Worm (Caenorhabditis elegans) whole organism, L2 larva: ENCODE results near the gene vps-39.

Experiments
- C34F6.9 ChIP-seq: fragments of 150-350 bp; optimal IDR thresholded peaks from 2 replicates; lab custom pipeline; 2014; ENCODE audit warnings: missing biosample characterization, missing genetic modification characterization
- F13H6.1 ChIP-seq: sonication (generic microtip); optimal IDR thresholded peaks from 2 replicates; lab custom pipeline; 2016; ENCODE audit warnings: missing genetic modification characterization, missing compliant biosample characterization
- Y55F3AM.14 ChIP-seq: fragments of 200-800 bp; sonication (Bioruptor generic); optimal IDR thresholded peaks from 2 replicates; lab custom pipeline; 2018; ENCODE audit warnings: mild to moderate bottlenecking, missing genetic modification characterization, missing compliant biosample characterization
- alr-1 ChIP-seq: fragments of 150-350 bp; optimal IDR thresholded peaks from 2 replicates; lab custom pipeline; 2014; ENCODE audit warnings: missing biosample characterization, missing genetic modification characterization
- ama-1 ChIP-seq: fragments of 150-350 bp; optimal IDR thresholded peaks from 2 replicates; lab custom pipeline; 2018; ENCODE audit warnings: inconsistent platforms
- blmp-1 ChIP-seq: sonication (generic microtip); optimal IDR thresholded peaks from 2 replicates; lab custom pipeline; 2017; ENCODE audit warnings: missing genetic modification characterization, mild to moderate bottlenecking, missing compliant biosample characterization, antibody characterized with exemption, moderate library complexity; ENCODE audit not compliant: insufficient read depth
- ceh-16 ChIP-seq: fragments of 150-350 bp; optimal IDR thresholded peaks from 2 replicates; lab custom pipeline; 2014; ENCODE audit warnings: missing biosample characterization, missing genetic modification characterization
- ceh-82 ChIP-seq: fragments of 150-350 bp; optimal IDR thresholded peaks from 2 replicates; lab custom pipeline; 2014; ENCODE audit warnings: missing biosample characterization, missing genetic modification characterization
- crh-2 ChIP-seq: sonication (generic microtip); optimal IDR thresholded peaks from 2 replicates; lab custom pipeline; 2017; ENCODE audit warnings: missing biosample characterization, missing genetic modification characterization
- dmd-4 ChIP-seq: sonication (generic microtip); optimal IDR thresholded peaks from 2 replicates; lab custom pipeline; 2017; ENCODE audit warnings: missing biosample characterization, missing genetic modification characterization
- elt-1 ChIP-seq: fragments of 150-350 bp; optimal IDR thresholded peaks from 2 replicates; lab custom pipeline; 2014; ENCODE audit warnings: missing biosample characterization, missing genetic modification characterization
- elt-3 ChIP-seq: sonication (generic microtip); optimal IDR thresholded peaks from 2 replicates; lab custom pipeline; 2017; ENCODE audit warnings: missing biosample characterization, missing genetic modification characterization
- fos-1 ChIP-seq: fragments of 150-350 bp; optimal IDR thresholded peaks from 2 replicates; lab custom pipeline; 2014; ENCODE audit warnings: missing biosample characterization, missing genetic modification characterization
- gmeb-1 ChIP-seq: fragments of 150-350 bp; optimal IDR thresholded peaks from 2 replicates; lab custom pipeline; 2014; ENCODE audit warnings: missing biosample characterization, missing genetic modification characterization
- lin-11 ChIP-seq: fragments of 150-350 bp; sonication (generic microtip); optimal IDR thresholded peaks from 2 replicates; lab custom pipeline; 2014; ENCODE audit warnings: missing biosample characterization, missing genetic modification characterization, inconsistent platforms, mixed read lengths
- lin-13 ChIP-seq: fragments of 150-350 bp; optimal IDR thresholded peaks from 2 replicates; lab custom pipeline; 2014; ENCODE audit warnings: missing biosample characterization, missing genetic modification reagents, missing genetic modification characterization
- lin-39 ChIP-seq: fragments of 150-350 bp; optimal IDR thresholded peaks from 2 replicates; lab custom pipeline; 2014; ENCODE audit warnings: missing biosample characterization, missing genetic modification reagents, missing genetic modification characterization
- lsy-2 ChIP-seq, 2 experiments: fragments of 150-350 bp in 1 of 2; sonication (generic microtip) in 1 of 2; optimal IDR thresholded peaks; 2 replicates each; lab custom pipeline; 2014 to 2017; ENCODE audit warnings: missing biosample characterization in 2 of 2, missing genetic modification characterization in 2 of 2
- mab-5 ChIP-seq: fragments of 150-350 bp; optimal IDR thresholded peaks from 2 replicates; lab custom pipeline; 2014; ENCODE audit warnings: missing biosample characterization, missing genetic modification characterization
- mbf-1 ChIP-seq: sonication (generic microtip); optimal IDR thresholded peaks from 2 replicates; lab custom pipeline; 2017; ENCODE audit warnings: missing biosample characterization, missing genetic modification characterization
- mdl-1 ChIP-seq, 2 experiments: fragments of 150-350 bp in 1 of 2; sonication (generic microtip) in 1 of 2; optimal IDR thresholded peaks; 2 replicates each; lab custom pipeline; 2017; ENCODE audit warnings: missing biosample characterization in 2 of 2, missing genetic modification characterization in 2 of 2
- nhr-10 ChIP-seq: sonication (generic microtip); optimal IDR thresholded peaks from 2 replicates; lab custom pipeline; 2017; ENCODE audit warnings: missing biosample characterization, missing genetic modification characterization
- nhr-11 ChIP-seq: fragments of 150-350 bp; optimal IDR thresholded peaks from 2 replicates; lab custom pipeline; 2014; ENCODE audit warnings: missing biosample characterization, missing genetic modification characterization
- nhr-12 ChIP-seq: fragments of 150-350 bp; optimal IDR thresholded peaks from 2 replicates; lab custom pipeline; 2014; ENCODE audit warnings: missing biosample characterization, missing genetic modification characterization
- nhr-129 ChIP-seq: fragments of 150-350 bp; optimal IDR thresholded peaks from 2 replicates; lab custom pipeline; 2014; ENCODE audit warnings: missing biosample characterization, missing genetic modification characterization
- nhr-21 ChIP-seq: fragments of 150-350 bp; optimal IDR thresholded peaks from 2 replicates; lab custom pipeline; 2014; ENCODE audit warnings: missing biosample characterization, missing genetic modification characterization
- nhr-237 ChIP-seq: fragments of 150-350 bp; optimal IDR thresholded peaks from 2 replicates; lab custom pipeline; 2014; ENCODE audit warnings: missing biosample characterization, missing genetic modification characterization
- nhr-6 ChIP-seq: fragments of 150-350 bp; optimal IDR thresholded peaks from 2 replicates; lab custom pipeline; 2014; ENCODE audit warnings: missing biosample characterization, missing genetic modification characterization
- nhr-77 ChIP-seq: fragments of 150-350 bp; optimal IDR thresholded peaks from 2 replicates; lab custom pipeline; 2014; ENCODE audit warnings: missing biosample characterization, missing genetic modification characterization
- sem-4 ChIP-seq: fragments of 150-350 bp; optimal IDR thresholded peaks from 2 replicates; lab custom pipeline; 2014; ENCODE audit warnings: missing biosample characterization, missing genetic modification reagents, missing genetic modification characterization
- skn-1 ChIP-seq: sonication (generic microtip); optimal IDR thresholded peaks from 2 replicates; lab custom pipeline; 2017; ENCODE audit warnings: missing biosample characterization, missing genetic modification characterization
- sma-3 ChIP-seq: sonication (generic microtip); optimal IDR thresholded peaks from 2 replicates; lab custom pipeline; 2016; ENCODE audit warnings: missing genetic modification reagents, missing genetic modification characterization, missing compliant biosample characterization
- sma-9 ChIP-seq, 2 experiments: fragments of 150-350 bp in 1 of 2; sonication (generic microtip) in 1 of 2; optimal IDR thresholded peaks; 2 replicates each; lab custom pipeline; 2014 to 2016; ENCODE audit warnings: missing genetic modification characterization in 2 of 2, mild to moderate bottlenecking in 1 of 2, missing biosample characterization in 1 of 2, missing compliant biosample characterization in 1 of 2, missing genetic modification reagents in 1 of 2, moderate library complexity in 1 of 2
- snpc-4 ChIP-seq: fragments of 150-350 bp; optimal IDR thresholded peaks from 2 replicates; lab custom pipeline; 2014; ENCODE audit warnings: missing biosample characterization, missing genetic modification characterization
- unc-39 ChIP-seq: fragments of 150-350 bp; optimal IDR thresholded peaks from 2 replicates; lab custom pipeline; 2014; ENCODE audit warnings: missing biosample characterization, missing genetic modification characterization
- unc-55 ChIP-seq: fragments of 150-350 bp; sonication (generic microtip); optimal IDR thresholded peaks from 3 replicates; lab custom pipeline; 2014; ENCODE audit warnings: missing biosample characterization, missing genetic modification reagents, missing genetic modification characterization
- unc-62 ChIP-seq: fragments of 150-350 bp; optimal IDR thresholded peaks from 2 replicates; lab custom pipeline; 2014; ENCODE audit warnings: missing biosample characterization, missing genetic modification reagents, missing genetic modification characterization
- zag-1 ChIP-seq: fragments of 150-350 bp; optimal IDR thresholded peaks from 2 replicates; lab custom pipeline; 2014; ENCODE audit warnings: missing biosample characterization, missing genetic modification characterization
- ztf-11 ChIP-seq: sonication (generic microtip); optimal IDR thresholded peaks from 2 replicates; lab custom pipeline; 2017; ENCODE audit warnings: missing biosample characterization, missing genetic modification characterization
- ztf-4 ChIP-seq: fragments of 150-350 bp; optimal IDR thresholded peaks from 2 replicates; lab custom pipeline; 2014; ENCODE audit warnings: missing biosample characterization, missing genetic modification characterization

Gene vps-39

ce11 chrV:14028256-14028743 lies 9.9 kb downstream of the vps-39 start:
- TF ChIP-seq sma-9 (GFP tag; optimal IDR thresholded peaks at IDR 0.05; lab: Kevin White, UChicago) (peak; percentile 40), sma-9 (tag; optimal IDR thresholded peaks at IDR 0.05; lab: Kevin White, UChicago) (no peak), snpc-4 (tag; lab: Kevin White, UChicago) (peak; percentile 95), sma-3 (GFP tag; lab: Kevin White, UChicago) (peak; percentile 72), ceh-82 (tag; lab: Kevin White, UChicago) (no peak), ztf-11 (no peak), nhr-12 (tag; lab: Kevin White, UChicago) (no peak), ceh-16 (tag; lab: Kevin White, UChicago) (no peak), lin-13 (peak; percentile 29), nhr-77 (tag; lab: Kevin White, UChicago) (no peak), ztf-4 (tag; lab: Kevin White, UChicago) (no peak), crh-2 (tag; lab: Kevin White, UChicago) (peak; percentile 61), dmd-4 (tag; lab: Kevin White, UChicago) (no peak), ama-1 (peak; percentile 89), mbf-1 (tag; lab: Kevin White, UChicago) (no peak), skn-1 (tag; lab: Kevin White, UChicago) (no peak), nhr-10 (tag; lab: Kevin White, UChicago) (no peak), F13H6.1 (tag; lab: Kevin White, UChicago) (peak; percentile 18), gmeb-1 (tag; lab: Kevin White, UChicago) (peak; percentile 52), Y55F3AM.14 (peak; percentile 47), nhr-21 (peak; percentile 59), blmp-1 (tag; lab: Kevin White, UChicago) (no peak), unc-55 (GFP tag; lab: Kevin White, UChicago) (no peak), fos-1 (peak; percentile 4), lsy-2 (tag; optimal IDR thresholded peaks at IDR 0.05; lab: Kevin White, UChicago) (peak in 1 of 2 experiments; percentile 42)

- TF ChIP-seq elt-3 (tag; lab: Kevin White, UChicago) (no peak), nhr-12 (tag; lab: Kevin White, UChicago) (no peak), ztf-11 (no peak), unc-39 (tag; lab: Kevin White, UChicago) (no peak), lsy-2 (tag; optimal IDR thresholded peaks at IDR 0.05; lab: Kevin White, UChicago) (no peak), sma-3 (GFP tag; lab: Kevin White, UChicago) (no peak), ama-1 (no peak), ceh-82 (tag; lab: Kevin White, UChicago) (no peak), unc-62 (GFP tag; lab: Kevin White, UChicago) (no peak), zag-1 (tag; lab: Kevin White, UChicago) (no peak), elt-1 (tag; lab: Kevin White, UChicago) (no peak), nhr-77 (tag; lab: Kevin White, UChicago) (no peak)
Observed at ce11 chrV:14027384-14027783, 10.8 kb downstream of the vps-39 start, which contains the start of gene T08G5.3. Gene T08G5.3, minus strand, starts transcription at chrV:14027484.

ce11 chrV:14026194-14026593 lies 12.0 kb downstream of the vps-39 start, which contains the start of gene T08G5.2:
Gene T08G5.2, minus strand, starts transcription at chrV:14026294.
- TF ChIP-seq F13H6.1 (tag; lab: Kevin White, UChicago) = no peak
- TF ChIP-seq ztf-4 (tag; lab: Kevin White, UChicago) = no peak
- TF ChIP-seq nhr-129 = no peak
- TF ChIP-seq lin-39 (tag; lab: Kevin White, UChicago) = no peak
- no peak for TF ChIP-seq nhr-237 (tag; lab: Kevin White, UChicago)
- no peak for TF ChIP-seq lsy-2 (tag; optimal IDR thresholded peaks at IDR 0.05; lab: Kevin White, UChicago)
- TF ChIP-seq unc-55 (GFP tag; lab: Kevin White, UChicago) = no peak
- no peak for TF ChIP-seq crh-2 (tag; lab: Kevin White, UChicago)
- no peak for TF ChIP-seq nhr-6 (tag; lab: Kevin White, UChicago)

- TF ChIP-seq nhr-6 (tag; lab: Kevin White, UChicago) = no peak
- no peak for TF ChIP-seq lin-11 (tag; lab: Kevin White, UChicago)
- no peak for TF ChIP-seq Y55F3AM.14
- TF ChIP-seq mdl-1 (tag; optimal IDR thresholded peaks at IDR 0.05; lab: Kevin White, UChicago) = no peak
- no peak for TF ChIP-seq dmd-4 (tag; lab: Kevin White, UChicago)
- no peak for TF ChIP-seq lin-39 (tag; lab: Kevin White, UChicago)
- TF ChIP-seq unc-62 (GFP tag; lab: Kevin White, UChicago) = no peak
- no peak for TF ChIP-seq skn-1 (tag; lab: Kevin White, UChicago)
- no peak for TF ChIP-seq ceh-82 (tag; lab: Kevin White, UChicago)
- TF ChIP-seq C34F6.9 = no peak
- no peak for TF ChIP-seq blmp-1 (tag; lab: Kevin White, UChicago)
- no peak for TF ChIP-seq sem-4 (tag; lab: Kevin White, UChicago)
- no peak for TF ChIP-seq sma-3 (GFP tag; lab: Kevin White, UChicago)
- TF ChIP-seq mab-5 (tag; lab: Kevin White, UChicago) = no peak
- no peak for TF ChIP-seq elt-3 (tag; lab: Kevin White, UChicago)
- no peak for TF ChIP-seq alr-1
- TF ChIP-seq mbf-1 (tag; lab: Kevin White, UChicago) = no peak
- TF ChIP-seq nhr-11 = no peak
Observed at ce11 chrV:14023074-14023473, 15.1 kb downstream of the vps-39 start, which contains the start of gene T08G5.15. Gene T08G5.15, minus strand, starts transcription at chrV:14023174.
